Fruit fly (Drosophila melanogaster): ENCODE measurements around the gene sl.
A peak's percentile ranks its signal among the peaks of the same experiment; 100 is the strongest.

sl gene

dm6 chrX:16303636-16304035 lies 46.5 kb upstream of the sl start, which contains the start of gene CG3679 (continued):
- TF ChIP-seq NFAT (GFP tag; IDR thresholded peaks at IDR 0.05) (no peak), E2f2 (GFP tag; IDR thresholded peaks at IDR 0.05) (peak; percentile 83), chinmo (GFP tag; IDR thresholded peaks at IDR 0.05; ENCODE audit: partially characterized antibody) (0 out of 4 replicates have a peak, but pooled peaks have one; percentile 39), insv (GFP tag; optimal IDR thresholded peaks at IDR 0.05) (no peak), row (GFP tag; IDR thresholded peaks at IDR 0.05) (peak; percentile 60), CG5180 (GFP tag; optimal IDR thresholded peaks at IDR 0.05) (no peak), Nf-YC (tag; optimal IDR thresholded peaks at IDR 0.05) (no peak), CG10267 (tag; optimal IDR thresholded peaks at IDR 0.05) (peak; percentile 29), HLH4C (GFP tag; IDR thresholded peaks at IDR 0.05; ENCODE audit: partially characterized antibody) (peak; percentile 78), Scr (GFP tag; IDR thresholded peaks at IDR 0.05; ENCODE audit: partially characterized antibody) (peak; percentile 66), mld (GFP tag; IDR thresholded peaks at IDR 0.05; ENCODE audit: partially characterized antibody) (peak; percentile 65; the same call in 1 of the 3 replicates), Bdp1 (GFP tag; optimal IDR thresholded peaks at IDR 0.05) (no peak), zen2 (GFP tag; IDR thresholded peaks at IDR 0.05; ENCODE audit: partially characterized antibody) (peak; percentile 12; the same call in 1 of the 3 replicates), CG33557 (GFP tag; optimal IDR thresholded peaks at IDR 0.05) (no peak), CG30020 (tag; optimal IDR thresholded peaks at IDR 0.05) (peak; percentile 93), TFAM (GFP tag; optimal IDR thresholded peaks at IDR 0.05) (no peak), CG14710 (tag; optimal IDR thresholded peaks at IDR 0.05) (peak; percentile 35), HHEX (GFP tag; optimal IDR thresholded peaks at IDR 0.05) (no peak), lilli (GFP tag; optimal IDR thresholded peaks at IDR 0.05) (no peak), CG17568 (GFP tag; optimal IDR thresholded peaks at IDR 0.05) (no peak), maf-S (GFP tag; optimal IDR thresholded peaks at IDR 0.05) (no peak), bbx (GFP tag; IDR thresholded peaks at IDR 0.05; ENCODE audit: partially characterized antibody) (peak; percentile 76), Ptx1 (GFP tag; IDR thresholded peaks at IDR 0.05) (no peak), wdn (GFP tag; IDR thresholded peaks at IDR 0.05) (no peak), ac (GFP tag; optimal IDR thresholded peaks at IDR 0.05) (no peak), CG6765 (GFP tag; optimal IDR thresholded peaks at IDR 0.05) (no peak), ken (GFP tag; IDR thresholded peaks at IDR 0.05) (no peak), Sry-δ (GFP tag; optimal IDR thresholded peaks at IDR 0.05) (peak; percentile 25), pita (GFP tag; optimal IDR thresholded peaks at IDR 0.05) (no peak), CG2116 (GFP tag; optimal IDR thresholded peaks at IDR 0.05) (peak; percentile 75), gce (GFP tag; IDR thresholded peaks at IDR 0.05) (no peak), HLHmδ (GFP tag; optimal IDR thresholded peaks at IDR 0.05) (no peak), BEAF-32 (GFP tag; optimal IDR thresholded peaks at IDR 0.05) (peak; percentile 59), CG8388 (GFP tag; optimal IDR thresholded peaks at IDR 0.05) (no peak), CG7357 (GFP tag; IDR thresholded peaks at IDR 0.05) (peak; percentile 87), hbn (GFP tag; IDR thresholded peaks at IDR 0.05; ENCODE audit: partially characterized antibody) (peak; percentile 58; the same call in 1 of the 2 replicates), pb (GFP tag; optimal IDR thresholded peaks at IDR 0.05) (no peak), trem (tag; optimal IDR thresholded peaks at IDR 0.05) (peak; percentile 31), nom (GFP tag; optimal IDR thresholded peaks at IDR 0.05) (no peak), shn (GFP tag; optimal IDR thresholded peaks at IDR 0.05) (no peak)

Data from whole organism, embryonic.